Fruit fly (Drosophila melanogaster): ENCODE data around the gene exex.

exex gene

DNA sequence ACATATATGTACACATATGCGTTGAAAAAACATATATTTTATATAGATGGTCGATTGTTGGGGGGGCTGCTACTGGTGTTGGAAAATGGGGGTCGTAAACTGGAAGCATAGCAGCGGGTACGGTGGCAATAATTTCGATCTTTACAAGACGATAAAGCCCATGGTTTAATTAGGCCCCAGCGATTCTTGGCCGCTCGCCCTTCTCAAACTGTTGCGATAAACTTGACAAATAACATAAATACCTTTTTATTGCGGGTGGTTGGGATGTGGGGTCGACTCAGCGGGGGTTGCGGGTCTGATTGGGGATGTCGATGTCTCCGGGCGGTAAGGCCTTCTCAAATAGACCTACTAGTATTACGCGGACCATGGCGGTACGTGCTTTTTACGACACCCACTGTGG, 9.3 kb upstream of the exex start:
- no peak for TF ChIP-seq EcR (GFP tag; optimal IDR thresholded peaks at IDR 0.05)
- TF ChIP-seq CG4496 (GFP tag; IDR thresholded peaks at IDR 0.05): no peak
- TF ChIP-seq fd96Ca (GFP tag; IDR thresholded peaks at IDR 0.05): no peak
- no peak for TF ChIP-seq D1 (tag; optimal IDR thresholded peaks at IDR 0.05)
- no peak for TF ChIP-seq Pif1B (GFP tag; optimal IDR thresholded peaks at IDR 0.05)
- no peak for TF ChIP-seq CG8159 (tag; optimal IDR thresholded peaks at IDR 0.05)
- TF ChIP-seq CG12605 (GFP tag; IDR thresholded peaks at IDR 0.05): no peak
- no peak for TF ChIP-seq Pif1A (GFP tag; optimal IDR thresholded peaks at IDR 0.05)

DNA sequence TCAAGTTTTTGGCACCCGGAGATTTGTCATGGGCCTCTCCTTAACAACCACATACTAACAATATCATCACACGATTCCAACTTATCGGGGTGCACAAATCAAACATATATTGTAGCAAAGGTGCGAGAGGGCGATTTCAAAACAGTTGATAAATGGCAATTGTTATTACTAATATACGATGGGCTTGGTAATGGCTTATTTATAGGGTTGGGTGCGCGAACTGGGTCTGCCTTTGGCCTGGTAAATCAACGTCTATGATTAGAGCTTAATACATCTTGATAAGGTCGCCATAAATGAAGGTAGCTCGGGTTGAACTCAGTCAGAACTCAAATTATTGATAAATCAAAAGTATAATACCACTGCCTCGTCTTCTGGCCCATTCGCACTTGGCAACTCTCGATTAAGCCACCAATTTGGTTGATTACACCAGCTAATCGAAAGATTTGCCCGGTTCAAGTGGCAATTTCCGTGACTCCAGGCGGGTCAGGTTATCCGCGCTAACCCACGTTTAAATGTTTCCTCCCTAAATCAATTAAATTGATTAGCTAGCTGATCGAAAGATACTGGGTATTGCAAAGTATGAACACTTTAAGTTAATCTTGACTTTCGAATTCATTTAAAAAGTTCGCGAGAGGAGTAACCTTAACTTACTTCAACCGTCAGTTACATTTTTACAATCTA, 7.3 kb upstream of the exex start:
- TF ChIP-seq CG12605 (GFP tag; IDR thresholded peaks at IDR 0.05) (no peak), CG17806 (tag; optimal IDR thresholded peaks at IDR 0.05) (no peak), CG8159 (tag; optimal IDR thresholded peaks at IDR 0.05) (no peak), Pif1A (GFP tag; optimal IDR thresholded peaks at IDR 0.05) (no peak), rn (GFP tag; IDR thresholded peaks at IDR 0.05) (no peak), CG10348 (GFP tag; IDR thresholded peaks at IDR 0.05) (no peak), D1 (tag; optimal IDR thresholded peaks at IDR 0.05) (no peak), Ets98B (GFP tag; IDR thresholded peaks at IDR 0.05) (no peak), CG32121 (GFP tag; IDR thresholded peaks at IDR 0.05) (no peak)

- no peak for TF ChIP-seq Snoo (tag; optimal IDR thresholded peaks at IDR 0.05)
- no peak for TF ChIP-seq Ets98B (GFP tag; IDR thresholded peaks at IDR 0.05)
- TF ChIP-seq CG10348 (GFP tag; IDR thresholded peaks at IDR 0.05): no peak
- TF ChIP-seq gl (tag; optimal IDR thresholded peaks at IDR 0.05): no peak
- TF ChIP-seq CG32121 (GFP tag; IDR thresholded peaks at IDR 0.05): no peak
- TF ChIP-seq CG4496 (GFP tag; IDR thresholded peaks at IDR 0.05): no peak
- no peak for TF ChIP-seq CG12605 (GFP tag; IDR thresholded peaks at IDR 0.05)
- TF ChIP-seq Pif1A (GFP tag; optimal IDR thresholded peaks at IDR 0.05): no peak
- TF ChIP-seq CG17806 (tag; optimal IDR thresholded peaks at IDR 0.05): no peak
- no peak for TF ChIP-seq CG14655 (GFP tag; optimal IDR thresholded peaks at IDR 0.05)
- TF ChIP-seq Pif1B (GFP tag; optimal IDR thresholded peaks at IDR 0.05): no peak
- no peak for TF ChIP-seq CG8301 (tag; optimal IDR thresholded peaks at IDR 0.05)
- no peak for TF ChIP-seq D1 (tag; optimal IDR thresholded peaks at IDR 0.05)
- TF ChIP-seq EcR (GFP tag; optimal IDR thresholded peaks at IDR 0.05): no peak
- TF ChIP-seq CG9948 (tag; optimal IDR thresholded peaks at IDR 0.05): no peak
- no peak for TF ChIP-seq CG13204 (GFP tag; optimal IDR thresholded peaks at IDR 0.05)
- TF ChIP-seq CG34367 (tag; optimal IDR thresholded peaks at IDR 0.05): no peak
- no peak for TF ChIP-seq CG8159 (tag; optimal IDR thresholded peaks at IDR 0.05)
These were observed 6.5 kb upstream of the exex start for dm6 chr3L:7941514-7941913.

- no peak for TF ChIP-seq CG13204 (GFP tag; optimal IDR thresholded peaks at IDR 0.05)
- no peak for TF ChIP-seq Pif1A (GFP tag; optimal IDR thresholded peaks at IDR 0.05)
- TF ChIP-seq Pif1B (GFP tag; optimal IDR thresholded peaks at IDR 0.05): no peak
- TF ChIP-seq fd96Ca (GFP tag; IDR thresholded peaks at IDR 0.05): no peak
- no peak for TF ChIP-seq CG10348 (GFP tag; IDR thresholded peaks at IDR 0.05)
- no peak for TF ChIP-seq CG34367 (tag; optimal IDR thresholded peaks at IDR 0.05)
- no peak for TF ChIP-seq rn (GFP tag; IDR thresholded peaks at IDR 0.05)
- TF ChIP-seq Snoo (tag; optimal IDR thresholded peaks at IDR 0.05): no peak
These were observed 5.5 kb upstream of the exex start for dm6 chr3L:7942403-7942952.

DNA sequence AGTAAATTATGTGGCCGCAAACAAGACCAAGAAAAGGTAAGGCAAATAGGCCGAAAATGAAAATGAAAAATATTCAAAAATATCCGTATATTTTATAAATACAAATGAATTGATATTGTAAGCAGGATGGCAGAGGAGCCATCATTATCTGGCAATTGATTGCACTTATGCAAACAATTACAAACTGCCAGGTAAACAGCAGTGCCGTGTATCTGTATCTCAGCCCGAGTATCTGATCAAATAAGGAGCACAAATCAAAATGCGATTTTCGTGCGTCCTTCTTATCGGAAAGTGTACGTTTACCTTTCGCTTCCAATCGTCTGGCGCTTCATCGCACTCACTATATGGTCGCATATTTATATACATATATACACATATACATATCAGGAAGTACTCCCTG, 4.9 kb upstream of the exex start:
- TF ChIP-seq EcR (GFP tag; optimal IDR thresholded peaks at IDR 0.05) (no peak), CG9948 (tag; optimal IDR thresholded peaks at IDR 0.05) (no peak), CG8159 (tag; optimal IDR thresholded peaks at IDR 0.05) (no peak), gl (tag; optimal IDR thresholded peaks at IDR 0.05) (no peak), CG10348 (GFP tag; IDR thresholded peaks at IDR 0.05) (no peak), D1 (tag; optimal IDR thresholded peaks at IDR 0.05) (no peak), Snoo (tag; optimal IDR thresholded peaks at IDR 0.05) (no peak), Pif1B (GFP tag; optimal IDR thresholded peaks at IDR 0.05) (no peak), rn (GFP tag; IDR thresholded peaks at IDR 0.05) (no peak), CG13204 (GFP tag; optimal IDR thresholded peaks at IDR 0.05) (no peak), CG34367 (tag; optimal IDR thresholded peaks at IDR 0.05) (no peak), CG12605 (GFP tag; IDR thresholded peaks at IDR 0.05) (no peak), CG15710 (tag; optimal IDR thresholded peaks at IDR 0.05) (no peak), fd96Ca (GFP tag; IDR thresholded peaks at IDR 0.05) (no peak), CG14655 (GFP tag; optimal IDR thresholded peaks at IDR 0.05) (no peak)

dm6 chr3L:7943950-7944349, 4.0 kb upstream of the exex start:
- TF ChIP-seq Pif1B (GFP tag; optimal IDR thresholded peaks at IDR 0.05) (no peak), CG9948 (tag; optimal IDR thresholded peaks at IDR 0.05) (no peak), CG32121 (GFP tag; IDR thresholded peaks at IDR 0.05) (no peak), CG8301 (tag; optimal IDR thresholded peaks at IDR 0.05) (no peak), Snoo (tag; optimal IDR thresholded peaks at IDR 0.05) (no peak), gl (tag; optimal IDR thresholded peaks at IDR 0.05) (no peak), fd96Ca (GFP tag; IDR thresholded peaks at IDR 0.05) (no peak), CG13204 (GFP tag; optimal IDR thresholded peaks at IDR 0.05) (no peak), D1 (tag; optimal IDR thresholded peaks at IDR 0.05) (no peak), CG12605 (GFP tag; IDR thresholded peaks at IDR 0.05) (no peak), rn (GFP tag; IDR thresholded peaks at IDR 0.05) (no peak), CG14655 (GFP tag; optimal IDR thresholded peaks at IDR 0.05) (no peak), CG4496 (GFP tag; IDR thresholded peaks at IDR 0.05) (no peak), CG8159 (tag; optimal IDR thresholded peaks at IDR 0.05) (no peak), Ets98B (GFP tag; IDR thresholded peaks at IDR 0.05) (no peak), Pif1A (GFP tag; optimal IDR thresholded peaks at IDR 0.05) (no peak), CG17806 (tag; optimal IDR thresholded peaks at IDR 0.05) (no peak)
